Fruit fly (Drosophila melanogaster) whole organism, wandering third instar larva: ENCODE results near the gene CG32112.

Source experiments
- Abd-B ChIP-seq: fragments of >200 bp; optimal IDR thresholded peaks from 2 replicates; lab custom pipeline; 2017; ENCODE audit warnings: missing biosample characterization, missing genetic modification characterization
- CG32264 ChIP-seq: fragments of 200-800 bp; sonication (Bioruptor generic); optimal IDR thresholded peaks from 2 replicates; lab custom pipeline; 2016; ENCODE audit warnings: missing biosample characterization, missing genetic modification characterization
- CrebA ChIP-seq: fragments of 200-800 bp; sonication (Bioruptor generic); optimal IDR thresholded peaks from 2 replicates; lab custom pipeline; 2016; ENCODE audit warnings: missing biosample characterization, mild to moderate bottlenecking, missing genetic modification characterization, borderline replicate concordance
- Dfd ChIP-seq: fragments of >200 bp; optimal IDR thresholded peaks from 2 replicates; lab custom pipeline; 2017; ENCODE audit warnings: missing biosample characterization, missing genetic modification characterization
- Dif ChIP-seq: fragments of 200-275, 200-300 bp; sonication (Bioruptor generic); optimal IDR thresholded peaks from 2 replicates; lab custom pipeline; 2018; ENCODE audit warnings: missing biosample characterization, missing genetic modification characterization; ENCODE audit not compliant: partially characterized antibody
- Hnf4 ChIP-seq: fragments of 200-800 bp; sonication (Bioruptor generic); optimal IDR thresholded peaks from 2 replicates; lab custom pipeline; 2016; ENCODE audit warnings: missing biosample characterization, mild to moderate bottlenecking, missing genetic modification characterization
- Hr83 ChIP-seq: fragments of 200-300 bp; sonication (Bioruptor generic); optimal IDR thresholded peaks from 2 replicates; lab custom pipeline; 2016; ENCODE audit warnings: missing biosample characterization, mild to moderate bottlenecking, missing genetic modification characterization, moderate library complexity; ENCODE audit not compliant: poor library complexity, severe bottlenecking
- Jra ChIP-seq: sonication (Bioruptor generic); optimal IDR thresholded peaks from 2 replicates; lab custom pipeline; 2016; ENCODE audit warnings: missing biosample characterization, missing genetic modification characterization
- Mio ChIP-seq: sonication (Bioruptor generic); optimal IDR thresholded peaks from 2 replicates; lab custom pipeline; 2016; ENCODE audit warnings: missing biosample characterization, missing genetic modification characterization
- Myc ChIP-seq: fragments of >200 bp; optimal IDR thresholded peaks from 2 replicates; lab custom pipeline; 2017
- N ChIP-seq: fragments of >200 bp; optimal IDR thresholded peaks from 2 replicates; lab custom pipeline; 2018; ENCODE audit warnings: missing biosample characterization, missing external identifiers, missing genetic modification characterization
- OdsH ChIP-seq: fragments of 200-800 bp; sonication (Bioruptor generic); optimal IDR thresholded peaks from 2 replicates; lab custom pipeline; 2016; ENCODE audit warnings: missing biosample characterization, mild to moderate bottlenecking, missing genetic modification characterization
- Rel ChIP-seq, 2 experiments: fragments of 200-800 bp; sonication (Bioruptor generic) in 1 of 2; optimal IDR thresholded peaks; 2 replicates in 1 of 2; 3 replicates in 1 of 2; lab custom pipeline; 2016 to 2019; ENCODE audit warnings: mild to moderate bottlenecking in 2 of 2, missing biosample characterization in 2 of 2, missing genetic modification characterization in 2 of 2, moderate library complexity in 1 of 2
- Vsx2 ChIP-seq: fragments of 200-300, 225-300 bp; sonication (Bioruptor generic); optimal IDR thresholded peaks from 2 replicates; lab custom pipeline; 2018; ENCODE audit warnings: missing biosample characterization, missing genetic modification characterization; ENCODE audit not compliant: partially characterized antibody
- dmrt93B ChIP-seq: fragments of 200-800 bp; sonication (Bioruptor generic); optimal IDR thresholded peaks from 2 replicates; lab custom pipeline; 2018; ENCODE audit warnings: missing biosample characterization, mild to moderate bottlenecking, missing genetic modification characterization
- dsf ChIP-seq: sonication (Bioruptor generic); optimal IDR thresholded peaks from 2 replicates; lab custom pipeline; 2016; ENCODE audit warnings: missing biosample characterization, missing genetic modification characterization, borderline replicate concordance
- foxo ChIP-seq, 2 experiments: fragments of 200-800 bp; sonication (Bioruptor generic); optimal IDR thresholded peaks; 2 replicates in 1 of 2; 3 replicates in 1 of 2; lab custom pipeline; 2016 to 2017; ENCODE audit warnings: missing biosample characterization in 2 of 2, missing genetic modification characterization in 2 of 2
- h ChIP-seq: fragments of 200-800 bp; sonication (Bioruptor generic); optimal IDR thresholded peaks from 3 replicates; lab custom pipeline; 2016; ENCODE audit warnings: missing biosample characterization, mild to moderate bottlenecking, missing genetic modification characterization
- jim ChIP-seq: fragments of 175-275, 200-325 bp; sonication (Bioruptor generic); optimal IDR thresholded peaks from 2 replicates; lab custom pipeline; 2016; ENCODE audit warnings: missing biosample characterization, mild to moderate bottlenecking, missing genetic modification characterization
- lola ChIP-seq: fragments of >200 bp; optimal IDR thresholded peaks from 2 replicates; lab custom pipeline; 2017; ENCODE audit warnings: missing biosample characterization, missing genetic modification characterization
- psq ChIP-seq: fragments of 200-800 bp; sonication (Bioruptor generic); optimal IDR thresholded peaks from 3 replicates; lab custom pipeline; 2017; ENCODE audit warnings: missing biosample characterization, mild to moderate bottlenecking, missing genetic modification characterization, moderate library complexity
- rgr ChIP-seq: fragments of 200-800 bp; sonication (Bioruptor generic); optimal IDR thresholded peaks from 3 replicates; lab custom pipeline; 2016; ENCODE audit warnings: missing biosample characterization, mild to moderate bottlenecking, missing genetic modification characterization
- sage ChIP-seq: fragments of 200-800 bp; sonication (Bioruptor generic); optimal IDR thresholded peaks from 2 replicates; lab custom pipeline; 2016; ENCODE audit warnings: missing biosample characterization, mild to moderate bottlenecking, missing genetic modification characterization
- tai ChIP-seq: sonication (Bioruptor generic); optimal IDR thresholded peaks from 2 replicates; lab custom pipeline; 2016; ENCODE audit warnings: missing biosample characterization, missing genetic modification characterization
- usp ChIP-seq: fragments of >200 bp; optimal IDR thresholded peaks from 2 replicates; lab custom pipeline; 2017; ENCODE audit warnings: missing biosample characterization, missing genetic modification characterization

CG32112 gene

DNA sequence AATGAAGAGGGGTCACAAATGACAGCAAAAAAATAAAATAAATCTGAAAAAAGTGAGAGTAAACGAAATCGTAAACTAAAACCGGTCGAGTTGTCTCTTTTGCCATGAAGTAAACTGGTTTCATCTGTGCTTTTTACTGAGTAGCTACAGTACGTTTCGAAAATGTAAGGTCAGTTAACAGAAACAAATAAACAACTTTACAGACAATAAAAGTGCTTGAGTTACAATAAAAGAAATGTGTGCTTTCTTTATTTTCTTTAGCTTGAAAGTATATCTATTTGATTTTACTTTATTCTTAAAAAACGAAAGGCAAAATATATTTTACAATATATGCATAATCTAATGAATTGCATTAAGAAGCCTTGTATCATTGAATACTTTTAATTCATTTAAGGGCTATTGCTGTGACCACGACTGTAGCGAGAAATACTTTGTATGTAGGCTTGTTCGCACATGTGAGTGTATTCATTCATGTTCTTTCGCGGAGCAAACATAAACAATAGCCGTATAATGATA, 51.5 kb downstream of the CG32112 start (continued):
- TF ChIP-seq dmrt93B (GFP tag; lab: Kevin White, UChicago) (no peak), Dif (no peak), dsf (GFP tag; lab: Kevin White, UChicago) (peak; percentile 37), Dfd (GFP tag; lab: Kevin White, UChicago) (no peak), jim (no peak), rgr (GFP tag; lab: Kevin White, UChicago) (peak; percentile 85), CrebA (no peak), psq (GFP tag; lab: Kevin White, UChicago) (peak; percentile 83), N (GFP tag; lab: Kevin White, UChicago) (no peak), Myc (lab: Kevin White, UChicago) (no peak), Hnf4 (GFP tag; lab: Kevin White, UChicago) (peak; percentile 73), h (GFP tag; lab: Kevin White, UChicago) (peak; percentile 90), Mio (GFP tag; lab: Kevin White, UChicago) (no peak), foxo (GFP tag; optimal IDR thresholded peaks at IDR 0.05; lab: Kevin White, UChicago) (peak in 1 of 2 experiments; percentile 90)

DNA sequence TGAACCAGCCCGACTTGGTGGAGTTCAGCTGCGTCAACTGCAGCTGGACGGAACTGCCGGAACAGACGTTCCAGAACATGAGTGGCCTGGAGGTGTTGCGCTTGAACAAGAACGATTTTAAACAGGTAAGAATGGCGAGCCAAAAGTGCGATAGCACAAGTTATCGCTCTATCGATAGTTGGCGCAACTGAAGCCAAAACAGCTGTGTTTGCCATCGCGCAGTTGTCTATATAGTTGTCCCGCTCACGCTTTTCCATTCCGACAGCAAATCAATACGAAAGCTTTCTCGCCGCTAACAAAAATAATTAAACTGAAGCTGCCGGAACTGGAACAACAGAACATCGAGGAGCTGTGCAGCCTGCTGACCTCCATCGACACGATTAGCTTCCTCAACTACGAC, 53.0 kb downstream of the CG32112 start:
- no peak for TF ChIP-seq Rel (GFP tag; optimal IDR thresholded peaks at IDR 0.05; lab: Kevin White, UChicago)
- no peak for TF ChIP-seq Rel (tag; optimal IDR thresholded peaks at IDR 0.05; lab: Kevin White, UChicago)
- TF ChIP-seq CrebA = no peak
- TF ChIP-seq jim = no peak
- TF ChIP-seq Abd-B (GFP tag; lab: Kevin White, UChicago) = no peak
- TF ChIP-seq h (GFP tag; lab: Kevin White, UChicago) = no peak
- no peak for TF ChIP-seq Hr83 (GFP tag; lab: Kevin White, UChicago)
- TF ChIP-seq CG32264 (GFP tag; lab: Kevin White, UChicago) = no peak
- no peak for TF ChIP-seq psq (GFP tag; lab: Kevin White, UChicago)
- TF ChIP-seq dsf (GFP tag; lab: Kevin White, UChicago) = no peak
- TF ChIP-seq Hnf4 (GFP tag; lab: Kevin White, UChicago) = no peak
- no peak for TF ChIP-seq Dfd (GFP tag; lab: Kevin White, UChicago)
- no peak for TF ChIP-seq Mio (GFP tag; lab: Kevin White, UChicago)
- no peak for TF ChIP-seq OdsH (GFP tag; lab: Kevin White, UChicago)
- TF ChIP-seq usp (GFP tag; lab: Kevin White, UChicago) = no peak
- TF ChIP-seq lola (GFP tag; lab: Kevin White, UChicago) = no peak
- TF ChIP-seq rgr (GFP tag; lab: Kevin White, UChicago) = no peak
- no peak for TF ChIP-seq Jra (GFP tag; lab: Kevin White, UChicago)
- TF ChIP-seq sage (GFP tag; lab: Kevin White, UChicago) = no peak
- no peak for TF ChIP-seq Vsx2 (GFP tag; lab: Kevin White, UChicago)
- TF ChIP-seq tai (GFP tag; lab: Kevin White, UChicago) = no peak
- TF ChIP-seq, all 38 proteins: peak for 0
